Worm (Caenorhabditis elegans) whole organism, L4/young adult: ENCODE results near the gene F59B10.3.

Experiments
- W03F9.2 ChIP-seq: fragments of 150-350 bp; optimal IDR thresholded peaks from 2 replicates; lab custom pipeline; 2014; ENCODE audit warnings: missing biosample characterization, missing genetic modification characterization
- dao-5 ChIP-seq: sonication (generic microtip); optimal IDR thresholded peaks from 2 replicates; lab custom pipeline; 2016; ENCODE audit warnings: missing genotype, missing genetic modification characterization, moderate library complexity, missing compliant biosample characterization
- him-1 ChIP-seq: sonication (generic microtip); optimal IDR thresholded peaks from 2 replicates; lab custom pipeline; 2016; ENCODE audit warnings: missing genotype, missing genetic modification reagents, missing genetic modification characterization, missing compliant biosample characterization

The F59B10.3 gene

ce11 chrII:10510242-10510641, at the start of gene F59B10.3:
Gene F59B10.3, plus strand, starts transcription at chrII:10510542.
- TF ChIP-seq him-1 (no peak), dao-5 (tag; lab: Kevin White, UChicago) (no peak), W03F9.2 (tag; lab: Kevin White, UChicago) (no peak)

- TF ChIP-seq W03F9.2 (tag; lab: Kevin White, UChicago) (no peak), dao-5 (tag; lab: Kevin White, UChicago) (no peak), him-1 (no peak)
These were observed 49.1 kb upstream of the F59B10.3 start, which contains the start of gene ZK673.5 for ce11 chrII:10461207-10461606. Gene ZK673.5, plus strand, starts transcription at chrII:10461507.

ce11 chrII:10464230-10464920, 46.0 kb upstream of the F59B10.3 start, which contains the start of the genes ZK673.6 and sdz-37:
Gene ZK673.6, minus strand, starts transcription at chrII:10464330.
Gene sdz-37, plus strand, starts transcription at chrII:10464870.
- TF ChIP-seq W03F9.2 (tag; lab: Kevin White, UChicago) (no peak), dao-5 (tag; lab: Kevin White, UChicago) (no peak), him-1 (no peak)

- no peak for TF ChIP-seq dao-5 (tag; lab: Kevin White, UChicago)
These were observed 43.8 kb upstream of the F59B10.3 start, which contains the start of gene tnc-2 for ce11 chrII:10466552-10466951. Gene tnc-2, plus strand, starts transcription at chrII:10466852.

ce11 chrII:10470159-10470558, 40.2 kb upstream of the F59B10.3 start, which contains the start of gene clec-143:
Gene clec-143, minus strand, starts transcription at chrII:10470297.
- no peak for TF ChIP-seq W03F9.2 (tag; lab: Kevin White, UChicago)
- TF ChIP-seq dao-5 (tag; lab: Kevin White, UChicago): no peak

- TF ChIP-seq him-1: no peak
- no peak for TF ChIP-seq dao-5 (tag; lab: Kevin White, UChicago)
- no peak for TF ChIP-seq W03F9.2 (tag; lab: Kevin White, UChicago)
These were observed 39.1 kb upstream of the F59B10.3 start, which contains the start of gene ZK666.1 for ce11 chrII:10471247-10471646. Gene ZK666.1, minus strand, starts transcription at chrII:10471347.

ce11 chrII:10471790-10472189, 38.6 kb upstream of the F59B10.3 start, which contains the start of gene ZK666.2:
Gene ZK666.2, minus strand, starts transcription at chrII:10471890.
- TF ChIP-seq W03F9.2 (tag; lab: Kevin White, UChicago) (no peak), dao-5 (tag; lab: Kevin White, UChicago) (no peak), him-1 (no peak)

ce11 chrII:10476039-10476438, 34.3 kb upstream of the F59B10.3 start, which contains the start of gene clec-58:
Gene clec-58, minus strand, starts transcription at chrII:10476139.
- TF ChIP-seq him-1: no peak
- TF ChIP-seq W03F9.2 (tag; lab: Kevin White, UChicago): no peak
- TF ChIP-seq dao-5 (tag; lab: Kevin White, UChicago): no peak

ce11 chrII:10476959-10477358, 33.4 kb upstream of the F59B10.3 start, which contains the start of gene ZK666.4:
Gene ZK666.4, plus strand, starts transcription at chrII:10477259.
- TF ChIP-seq W03F9.2 (tag; lab: Kevin White, UChicago): no peak
- TF ChIP-seq him-1: no peak
- no peak for TF ChIP-seq dao-5 (tag; lab: Kevin White, UChicago)

ce11 chrII:10479348-10479747, 31.0 kb upstream of the F59B10.3 start, which contains the start of gene clec-59:
Gene clec-59, minus strand, starts transcription at chrII:10479448.
- TF ChIP-seq him-1 (no peak), dao-5 (tag; lab: Kevin White, UChicago) (no peak), W03F9.2 (tag; lab: Kevin White, UChicago) (no peak)

ce11 chrII:10480043-10480442, 30.3 kb upstream of the F59B10.3 start:
- TF ChIP-seq dao-5 (tag; lab: Kevin White, UChicago) (no peak), him-1 (no peak), W03F9.2 (tag; lab: Kevin White, UChicago) (no peak)

- TF ChIP-seq him-1 (no peak), W03F9.2 (tag; lab: Kevin White, UChicago) (no peak), dao-5 (tag; lab: Kevin White, UChicago) (no peak)
These were observed 28.4 kb upstream of the F59B10.3 start, which contains the start of the genes clec-60 and ZK666.11 for ce11 chrII:10481824-10482556. Gene clec-60, minus strand, starts transcription at chrII:10481874. Gene ZK666.11, plus strand, starts transcription at chrII:10482522.

ce11 chrII:10482899-10483298, 27.4 kb upstream of the F59B10.3 start:
- TF ChIP-seq dao-5 (tag; lab: Kevin White, UChicago) (no peak), W03F9.2 (tag; lab: Kevin White, UChicago) (no peak), him-1 (no peak)

- TF ChIP-seq W03F9.2 (tag; lab: Kevin White, UChicago): no peak
- TF ChIP-seq dao-5 (tag; lab: Kevin White, UChicago): no peak
- TF ChIP-seq him-1: no peak
These were observed 26.5 kb upstream of the F59B10.3 start for ce11 chrII:10483860-10484259.
